Worm (Caenorhabditis elegans): ENCODE measurements around the gene Y53F4B.36.

Gene Y53F4B.36

ce11 chrII:15165681-15166235 is 10.0 kb upstream of the Y53F4B.36 start, which contains the start of gene gst-27 (continued):
- TF ChIP-seq C08G9.2 (tag; optimal IDR thresholded peaks at IDR 0.05) (peak; percentile 75), pax-1 (tag; optimal IDR thresholded peaks at IDR 0.05) (no peak), ceh-48 (tag; optimal IDR thresholded peaks at IDR 0.05) (peak; percentile 71), unc-42 (tag; optimal IDR thresholded peaks at IDR 0.05) (peak; percentile 59), nhr-232 (tag; optimal IDR thresholded peaks at IDR 0.05) (peak; percentile 74), fkh-6 (tag; optimal IDR thresholded peaks at IDR 0.05) (peak; percentile 79), F13H6.1 (tag; optimal IDR thresholded peaks at IDR 0.05) (peak; percentile 74), ceh-34 (tag; optimal IDR thresholded peaks at IDR 0.05) (peak; percentile 81), ceh-9 (tag; optimal IDR thresholded peaks at IDR 0.05) (no peak), dmd-4 (tag; optimal IDR thresholded peaks at IDR 0.05; ENCODE audit: borderline replicate concordance) (peak; percentile 53), ceh-24 (tag; optimal IDR thresholded peaks at IDR 0.05) (peak; percentile 55), ets-4 (tag; optimal IDR thresholded peaks at IDR 0.05) (peak; percentile 58), ttx-3 (tag; optimal IDR thresholded peaks at IDR 0.05) (peak; percentile 74), sox-2 (GFP tag; IDR thresholded peaks at IDR 0.05) (peak; percentile 74), hlh-6 (tag; optimal IDR thresholded peaks at IDR 0.05) (peak; percentile 86), zip-5 (tag; optimal IDR thresholded peaks at IDR 0.05) (peak; percentile 53), ceh-19 (GFP tag; optimal IDR thresholded peaks at IDR 0.05) (peak; percentile 86), ceh-30 (tag; optimal IDR thresholded peaks at IDR 0.05) (peak; percentile 48), C38D4.7 (GFP tag; optimal IDR thresholded peaks at IDR 0.05) (peak; percentile 76), sdc-2 (tag; optimal IDR thresholded peaks at IDR 0.05) (peak; percentile 74), fax-1 (tag; optimal IDR thresholded peaks at IDR 0.05) (peak; percentile 77), unc-3 (GFP tag; conservative IDR thresholded peaks at IDR 0.05) (peak; percentile 52; the same call in 1 of the 2 replicates), unc-3 (tag; optimal IDR thresholded peaks at IDR 0.05) (peak; percentile 24), che-1 (tag; optimal IDR thresholded peaks at IDR 0.05) (peak; percentile 82), odd-2 (tag; optimal IDR thresholded peaks at IDR 0.05) (peak; percentile 50), nhr-11 (tag; optimal IDR thresholded peaks at IDR 0.05) (no peak), ceh-2 (tag; optimal IDR thresholded peaks at IDR 0.05) (peak; percentile 48), T23F11.4 (GFP tag; optimal IDR thresholded peaks at IDR 0.05) (peak; percentile 66), K02D7.2 (tag; optimal IDR thresholded peaks at IDR 0.05) (peak; percentile 69), K09A11.1 (tag; optimal IDR thresholded peaks at IDR 0.05; ENCODE audit: insufficient read depth) (peak; percentile 61), pat-9 (tag; optimal IDR thresholded peaks at IDR 0.05) (peak; percentile 81), Y22D7AL.16 (tag; optimal IDR thresholded peaks at IDR 0.05) (peak; percentile 74)

- no peak for TF ChIP-seq pros-1 (tag; optimal IDR thresholded peaks at IDR 0.05)
- no peak for TF ChIP-seq T23F11.4 (GFP tag; optimal IDR thresholded peaks at IDR 0.05)
- TF ChIP-seq fkh-10 (GFP tag; optimal IDR thresholded peaks at IDR 0.05): no peak
- TF ChIP-seq che-1 (tag; optimal IDR thresholded peaks at IDR 0.05): no peak
- no peak for TF ChIP-seq npax-4 (tag; optimal IDR thresholded peaks at IDR 0.05)
- TF ChIP-seq ets-4 (tag; optimal IDR thresholded peaks at IDR 0.05): no peak
- no peak for TF ChIP-seq tbx-2 (tag; optimal IDR thresholded peaks at IDR 0.05)
- no peak for TF ChIP-seq pag-3 (tag; optimal IDR thresholded peaks at IDR 0.05; ENCODE audit: borderline replicate concordance)
- TF ChIP-seq ahr-1 (tag; optimal IDR thresholded peaks at IDR 0.05): no peak
- TF ChIP-seq sox-4 (tag; optimal IDR thresholded peaks at IDR 0.05): no peak
- TF ChIP-seq ceh-48 (tag; optimal IDR thresholded peaks at IDR 0.05): no peak
- TF ChIP-seq dve-1 (tag; optimal IDR thresholded peaks at IDR 0.05): no peak
- TF ChIP-seq unc-55 (GFP tag; optimal IDR thresholded peaks at IDR 0.05): no peak
- TF ChIP-seq madf-2 (tag; optimal IDR thresholded peaks at IDR 0.05): no peak
- no peak for TF ChIP-seq unc-42 (tag; optimal IDR thresholded peaks at IDR 0.05)
Observed at ce11 chrII:15167340-15167739, 8.4 kb upstream of the Y53F4B.36 start, which contains the start of gene gst-28. gst-28 (minus strand) TSS chrII:15167577.

All from whole organism, late embryonic.